Worm (Caenorhabditis elegans) whole organism, early embryonic: ENCODE results near the gene srh-72.
"Not testable (repeated sequence)": the region's sequence is repeated elsewhere in the genome, so short reads cannot be mapped to it uniquely, and the experiment has no call there.

ENCODE experiments used
- F13C5.2 ChIP-seq: sonication (generic microtip); optimal IDR thresholded peaks from 2 replicates; lab custom pipeline; 2017; ENCODE audit warnings: mild to moderate bottlenecking, missing genetic modification characterization, inconsistent platforms, missing compliant biosample characterization
- ama-1 ChIP-seq: fragments of 150-350 bp; optimal IDR thresholded peaks from 2 replicates; lab custom pipeline; 2014
- ets-7 ChIP-seq: sonication (generic microtip); optimal IDR thresholded peaks from 2 replicates; lab custom pipeline; 2016; ENCODE audit warnings: missing genotype, missing genetic modification characterization, missing compliant biosample characterization
- hmbx-1 ChIP-seq: sonication (generic microtip); optimal IDR thresholded peaks from 2 replicates; lab custom pipeline; 2016; ENCODE audit warnings: mild to moderate bottlenecking, missing genetic modification characterization, missing compliant biosample characterization
- hmg-4 ChIP-seq: fragments of 200-800 bp; sonication (Bioruptor generic); optimal IDR thresholded peaks from 2 replicates; lab custom pipeline; 2018; ENCODE audit warnings: mild to moderate bottlenecking, missing genetic modification characterization, missing compliant biosample characterization
- hnd-1 ChIP-seq: sonication (generic microtip); optimal IDR thresholded peaks from 2 replicates; lab custom pipeline; 2016; ENCODE audit warnings: missing genetic modification characterization, missing compliant biosample characterization
- scrt-1 ChIP-seq: fragments of 200-800 bp; sonication (Bioruptor generic); IDR thresholded peaks from 2 replicates; pipeline ENCODE4 v1.3.6; 2022; ENCODE audit warnings: missing genetic modification characterization, missing compliant biosample characterization
- tbx-37 ChIP-seq: fragments of 200-800 bp; sonication (Bioruptor generic); conservative IDR thresholded peaks from 2 replicates; pipeline ENCODE4 v1.3.6; 2022; ENCODE audit warnings: missing genetic modification reagents, missing genetic modification characterization, missing compliant biosample characterization

DNA sequence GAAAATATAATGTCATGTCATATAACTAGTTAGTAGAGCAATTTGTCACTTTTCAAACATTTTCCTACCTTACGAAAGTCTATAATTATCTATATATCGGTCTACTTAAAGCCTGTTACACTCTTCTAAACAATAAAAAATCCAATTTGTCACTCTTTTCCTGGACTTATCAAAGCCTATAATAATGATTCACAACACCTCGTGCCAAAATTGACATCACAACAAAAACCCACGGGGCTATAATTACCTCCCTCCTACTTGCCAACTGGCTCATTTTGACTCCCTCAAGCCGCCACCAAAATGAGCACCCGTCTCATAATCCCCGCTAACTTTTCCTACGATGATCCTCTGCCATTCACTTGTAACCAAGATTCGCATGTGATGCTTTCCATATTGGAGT lies 4.0 kb downstream of the srh-72 start, which contains the start of gene srg-20:
- TF ChIP-seq scrt-1; ama-1 (lab: Kevin White, UChicago); ets-7; hnd-1; tbx-37 (GFP tag; lab: Robert Waterston, UW); hmg-4; F13C5.2; hmbx-1 (tag; lab: Kevin White, UChicago): not testable (repeated sequence)
